Worm (Caenorhabditis elegans): ENCODE results near the gene afmd-2.

afmd-2 gene

DNA sequence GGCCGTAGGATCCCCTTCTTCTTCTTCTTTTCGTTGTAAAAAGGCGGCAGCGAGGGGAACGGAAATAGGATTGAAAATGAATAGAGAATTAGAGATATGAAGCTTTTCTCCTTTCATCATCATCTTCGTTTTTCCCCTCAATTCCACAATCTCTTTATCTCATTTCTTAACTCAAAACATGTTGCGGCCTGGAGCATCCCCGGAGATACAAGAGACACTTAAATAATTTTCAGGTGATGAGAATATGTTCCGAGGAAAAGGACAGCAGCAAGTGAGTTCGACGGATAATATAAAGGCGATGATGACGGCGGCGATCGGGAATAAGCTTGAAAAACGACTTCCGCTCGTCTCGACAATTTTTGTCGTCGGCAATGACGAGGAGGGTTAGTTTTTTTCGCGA lies 52.6 kb downstream of the afmd-2 start, which contains the start of the genes Y45F10B.13 and qui-1:
Y45F10B.13 (minus strand) TSS at position 101 of the 400 bp plus-strand sequence.
qui-1 (plus strand) TSS at position 233 of the 400 bp plus-strand sequence.
- TF ChIP-seq ref-1 (GFP tag; conservative IDR thresholded peaks at IDR 0.05), result no peak
- TF ChIP-seq flt-1 (GFP tag; IDR thresholded peaks at IDR 0.05), result no peak
- no peak for TF ChIP-seq ztf-29 (GFP tag; IDR thresholded peaks at IDR 0.05)
- no peak for TF ChIP-seq tab-1 (GFP tag; IDR thresholded peaks at IDR 0.05)
- TF ChIP-seq cog-1 (tag; optimal IDR thresholded peaks at IDR 0.05), result no peak
- no peak for TF ChIP-seq T22C8.4 (GFP tag; IDR thresholded peaks at IDR 0.05)
- TF ChIP-seq klf-2 (GFP tag; conservative IDR thresholded peaks at IDR 0.05), result no peak
- TF ChIP-seq med-1 (GFP tag; optimal IDR thresholded peaks at IDR 0.05; ENCODE audit: insufficient read depth), result no peak
- TF ChIP-seq ztf-23 (GFP tag; IDR thresholded peaks at IDR 0.05), result no peak

All from whole organism, midembryonic.